Worm (Caenorhabditis elegans) whole organism, L2 larva: ENCODE measurements around the gene taf-12.

ENCODE experiments used
- F13H6.1 ChIP-seq: sonication (generic microtip); optimal IDR thresholded peaks from 2 replicates; lab custom pipeline; 2016; ENCODE audit warnings: missing genetic modification characterization, missing compliant biosample characterization
- Y55F3AM.14 ChIP-seq: fragments of 200-800 bp; sonication (Bioruptor generic); optimal IDR thresholded peaks from 2 replicates; lab custom pipeline; 2018; ENCODE audit warnings: mild to moderate bottlenecking, missing genetic modification characterization, missing compliant biosample characterization
- ZK546.5 ChIP-seq: sonication (generic microtip); optimal IDR thresholded peaks from 2 replicates; lab custom pipeline; 2017; ENCODE audit warnings: missing biosample characterization, missing genetic modification characterization
- aly-2 ChIP-seq: fragments of 150-350 bp; optimal IDR thresholded peaks from 2 replicates; lab custom pipeline; 2014; ENCODE audit warnings: missing biosample characterization, missing genetic modification characterization
- ama-1 ChIP-seq: fragments of 150-350 bp; optimal IDR thresholded peaks from 2 replicates; lab custom pipeline; 2018; ENCODE audit warnings: inconsistent platforms
- blmp-1 ChIP-seq: sonication (generic microtip); optimal IDR thresholded peaks from 2 replicates; lab custom pipeline; 2017; ENCODE audit warnings: missing genetic modification characterization, mild to moderate bottlenecking, missing compliant biosample characterization, antibody characterized with exemption, moderate library complexity; ENCODE audit not compliant: insufficient read depth
- ceh-16 ChIP-seq: fragments of 150-350 bp; optimal IDR thresholded peaks from 2 replicates; lab custom pipeline; 2014; ENCODE audit warnings: missing biosample characterization, missing genetic modification characterization
- ceh-82 ChIP-seq: fragments of 150-350 bp; optimal IDR thresholded peaks from 2 replicates; lab custom pipeline; 2014; ENCODE audit warnings: missing biosample characterization, missing genetic modification characterization
- crh-2 ChIP-seq: sonication (generic microtip); optimal IDR thresholded peaks from 2 replicates; lab custom pipeline; 2017; ENCODE audit warnings: missing biosample characterization, missing genetic modification characterization
- dmd-4 ChIP-seq: sonication (generic microtip); optimal IDR thresholded peaks from 2 replicates; lab custom pipeline; 2017; ENCODE audit warnings: missing biosample characterization, missing genetic modification characterization
- egl-27 ChIP-seq: sonication (generic microtip); optimal IDR thresholded peaks from 3 replicates; lab custom pipeline; 2017; ENCODE audit warnings: missing biosample characterization, missing genetic modification reagents, missing genetic modification characterization
- elt-1 ChIP-seq: fragments of 150-350 bp; optimal IDR thresholded peaks from 2 replicates; lab custom pipeline; 2014; ENCODE audit warnings: missing biosample characterization, missing genetic modification characterization
- elt-3 ChIP-seq: sonication (generic microtip); optimal IDR thresholded peaks from 2 replicates; lab custom pipeline; 2017; ENCODE audit warnings: missing biosample characterization, missing genetic modification characterization
- fos-1 ChIP-seq: fragments of 150-350 bp; optimal IDR thresholded peaks from 2 replicates; lab custom pipeline; 2014; ENCODE audit warnings: missing biosample characterization, missing genetic modification characterization
- gmeb-1 ChIP-seq: fragments of 150-350 bp; optimal IDR thresholded peaks from 2 replicates; lab custom pipeline; 2014; ENCODE audit warnings: missing biosample characterization, missing genetic modification characterization
- lin-11 ChIP-seq: fragments of 150-350 bp; sonication (generic microtip); optimal IDR thresholded peaks from 2 replicates; lab custom pipeline; 2014; ENCODE audit warnings: missing biosample characterization, missing genetic modification characterization, inconsistent platforms, mixed read lengths
- lin-39 ChIP-seq: fragments of 150-350 bp; optimal IDR thresholded peaks from 2 replicates; lab custom pipeline; 2014; ENCODE audit warnings: missing biosample characterization, missing genetic modification reagents, missing genetic modification characterization
- lsy-2 ChIP-seq, 2 experiments: fragments of 150-350 bp in 1 of 2; sonication (generic microtip) in 1 of 2; optimal IDR thresholded peaks; 2 replicates each; lab custom pipeline; 2014 to 2017; ENCODE audit warnings: missing biosample characterization in 2 of 2, missing genetic modification characterization in 2 of 2
- mab-5 ChIP-seq: fragments of 150-350 bp; optimal IDR thresholded peaks from 2 replicates; lab custom pipeline; 2014; ENCODE audit warnings: missing biosample characterization, missing genetic modification characterization
- mbf-1 ChIP-seq: sonication (generic microtip); optimal IDR thresholded peaks from 2 replicates; lab custom pipeline; 2017; ENCODE audit warnings: missing biosample characterization, missing genetic modification characterization
- mdl-1 ChIP-seq, 2 experiments: fragments of 150-350 bp in 1 of 2; sonication (generic microtip) in 1 of 2; optimal IDR thresholded peaks; 2 replicates each; lab custom pipeline; 2017; ENCODE audit warnings: missing biosample characterization in 2 of 2, missing genetic modification characterization in 2 of 2
- nhr-10 ChIP-seq: sonication (generic microtip); optimal IDR thresholded peaks from 2 replicates; lab custom pipeline; 2017; ENCODE audit warnings: missing biosample characterization, missing genetic modification characterization
- nhr-11 ChIP-seq: fragments of 150-350 bp; optimal IDR thresholded peaks from 2 replicates; lab custom pipeline; 2014; ENCODE audit warnings: missing biosample characterization, missing genetic modification characterization
- nhr-12 ChIP-seq: fragments of 150-350 bp; optimal IDR thresholded peaks from 2 replicates; lab custom pipeline; 2014; ENCODE audit warnings: missing biosample characterization, missing genetic modification characterization
- nhr-129 ChIP-seq: fragments of 150-350 bp; optimal IDR thresholded peaks from 2 replicates; lab custom pipeline; 2014; ENCODE audit warnings: missing biosample characterization, missing genetic modification characterization
- nhr-21 ChIP-seq: fragments of 150-350 bp; optimal IDR thresholded peaks from 2 replicates; lab custom pipeline; 2014; ENCODE audit warnings: missing biosample characterization, missing genetic modification characterization
- nhr-23 ChIP-seq: fragments of 150-350 bp; optimal IDR thresholded peaks from 2 replicates; lab custom pipeline; 2014; ENCODE audit warnings: missing biosample characterization, missing genetic modification reagents, missing genetic modification characterization
- nhr-25 ChIP-seq: fragments of 150-350 bp; sonication (generic microtip); optimal IDR thresholded peaks from 3 replicates; lab custom pipeline; 2014; ENCODE audit warnings: missing biosample characterization, missing genetic modification characterization
- nhr-6 ChIP-seq: fragments of 150-350 bp; optimal IDR thresholded peaks from 2 replicates; lab custom pipeline; 2014; ENCODE audit warnings: missing biosample characterization, missing genetic modification characterization
- nhr-77 ChIP-seq: fragments of 150-350 bp; optimal IDR thresholded peaks from 2 replicates; lab custom pipeline; 2014; ENCODE audit warnings: missing biosample characterization, missing genetic modification characterization
- peb-1 ChIP-seq: fragments of 150-350 bp; optimal IDR thresholded peaks from 2 replicates; lab custom pipeline; 2014; ENCODE audit warnings: missing biosample characterization, missing genetic modification characterization
- sem-4 ChIP-seq: fragments of 150-350 bp; optimal IDR thresholded peaks from 2 replicates; lab custom pipeline; 2014; ENCODE audit warnings: missing biosample characterization, missing genetic modification reagents, missing genetic modification characterization
- skn-1 ChIP-seq: sonication (generic microtip); optimal IDR thresholded peaks from 2 replicates; lab custom pipeline; 2017; ENCODE audit warnings: missing biosample characterization, missing genetic modification characterization
- sma-3 ChIP-seq: sonication (generic microtip); optimal IDR thresholded peaks from 2 replicates; lab custom pipeline; 2016; ENCODE audit warnings: missing genetic modification reagents, missing genetic modification characterization, missing compliant biosample characterization
- sma-9 ChIP-seq, 2 experiments: fragments of 150-350 bp in 1 of 2; sonication (generic microtip) in 1 of 2; optimal IDR thresholded peaks; 2 replicates each; lab custom pipeline; 2014 to 2016; ENCODE audit warnings: missing genetic modification characterization in 2 of 2, mild to moderate bottlenecking in 1 of 2, missing biosample characterization in 1 of 2, missing compliant biosample characterization in 1 of 2, missing genetic modification reagents in 1 of 2, moderate library complexity in 1 of 2
- snpc-4 ChIP-seq: fragments of 150-350 bp; optimal IDR thresholded peaks from 2 replicates; lab custom pipeline; 2014; ENCODE audit warnings: missing biosample characterization, missing genetic modification characterization
- unc-39 ChIP-seq: fragments of 150-350 bp; optimal IDR thresholded peaks from 2 replicates; lab custom pipeline; 2014; ENCODE audit warnings: missing biosample characterization, missing genetic modification characterization
- unc-55 ChIP-seq: fragments of 150-350 bp; sonication (generic microtip); optimal IDR thresholded peaks from 3 replicates; lab custom pipeline; 2014; ENCODE audit warnings: missing biosample characterization, missing genetic modification reagents, missing genetic modification characterization
- unc-62 ChIP-seq: fragments of 150-350 bp; optimal IDR thresholded peaks from 2 replicates; lab custom pipeline; 2014; ENCODE audit warnings: missing biosample characterization, missing genetic modification reagents, missing genetic modification characterization
- zag-1 ChIP-seq: fragments of 150-350 bp; optimal IDR thresholded peaks from 2 replicates; lab custom pipeline; 2014; ENCODE audit warnings: missing biosample characterization, missing genetic modification characterization
- ztf-1 ChIP-seq: fragments of 200-800 bp; sonication (Bioruptor generic); conservative IDR thresholded peaks from 2 replicates; pipeline ENCODE4 v1.3.6; 2022; ENCODE audit warnings: missing genetic modification characterization, missing compliant biosample characterization
- ztf-4 ChIP-seq: fragments of 150-350 bp; optimal IDR thresholded peaks from 2 replicates; lab custom pipeline; 2014; ENCODE audit warnings: missing biosample characterization, missing genetic modification characterization

taf-12 gene

DNA sequence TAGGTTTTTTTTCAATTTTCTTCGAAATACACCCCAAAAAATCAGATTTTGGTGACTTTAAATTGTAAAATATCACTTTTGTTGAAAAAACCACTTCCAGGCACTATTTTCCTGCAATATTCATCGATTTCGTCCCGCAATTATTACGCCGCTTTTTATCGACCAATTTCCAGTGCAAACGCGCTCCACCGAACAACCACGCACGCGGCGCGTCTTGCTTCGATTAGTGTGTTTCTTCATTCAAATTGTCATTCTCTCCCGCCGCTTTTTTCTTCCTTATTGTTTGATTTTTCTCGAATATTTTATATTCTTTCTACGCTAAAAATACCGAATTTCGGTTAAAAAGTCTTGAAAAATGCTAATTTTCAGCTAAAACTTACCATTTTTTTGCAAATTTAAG, 43.4 kb downstream of the taf-12 start (continued):
- peak; percentile 35 for TF ChIP-seq gmeb-1
- peak in 1 of 2 experiments; percentile 78 for TF ChIP-seq mdl-1 (tag; optimal IDR thresholded peaks at IDR 0.05; lab: Kevin White, UChicago)
- no peak for TF ChIP-seq blmp-1 (tag; lab: Kevin White, UChicago)
- TF ChIP-seq ceh-82 (tag; lab: Kevin White, UChicago), result no peak
- peak; percentile 13 for TF ChIP-seq zag-1 (tag; lab: Kevin White, UChicago)
- TF ChIP-seq ama-1 (lab: Kevin White, UChicago), result no peak
- no peak for TF ChIP-seq unc-39 (tag; lab: Kevin White, UChicago)
- TF ChIP-seq unc-55 (GFP tag; lab: Kevin White, UChicago), result peak; percentile 85
- TF ChIP-seq lin-11 (tag; lab: Kevin White, UChicago), result peak; percentile 49
- no peak for TF ChIP-seq ztf-4 (tag; lab: Kevin White, UChicago)
- peak; percentile 21 for TF ChIP-seq nhr-25 (tag; lab: Kevin White, UChicago)
- no peak for TF ChIP-seq elt-1 (tag; lab: Kevin White, UChicago)
- no peak for TF ChIP-seq nhr-77 (tag; lab: Kevin White, UChicago)
- peak; percentile 53 for TF ChIP-seq sma-3 (GFP tag; lab: Kevin White, UChicago)
- TF ChIP-seq nhr-21 (tag; lab: Kevin White, UChicago), result no peak
- TF ChIP-seq ceh-16 (tag; lab: Kevin White, UChicago), result no peak
- TF ChIP-seq snpc-4 (tag; lab: Kevin White, UChicago), result peak; percentile 3
- no peak for TF ChIP-seq egl-27 (tag; lab: Kevin White, UChicago)
- no peak for TF ChIP-seq elt-3 (tag; lab: Kevin White, UChicago)
- no peak for TF ChIP-seq ztf-1 (GFP tag; lab: Robert Waterston, UW)
- no peak for TF ChIP-seq peb-1 (tag; lab: Kevin White, UChicago)
- no peak for TF ChIP-seq nhr-6 (tag; lab: Kevin White, UChicago)
- no peak for TF ChIP-seq nhr-11 (tag; lab: Kevin White, UChicago)
- no peak for TF ChIP-seq lin-39 (tag; lab: Kevin White, UChicago)
- TF ChIP-seq lsy-2 (tag; optimal IDR thresholded peaks at IDR 0.05; lab: Kevin White, UChicago), result peak; percentile 36 to 85

DNA sequence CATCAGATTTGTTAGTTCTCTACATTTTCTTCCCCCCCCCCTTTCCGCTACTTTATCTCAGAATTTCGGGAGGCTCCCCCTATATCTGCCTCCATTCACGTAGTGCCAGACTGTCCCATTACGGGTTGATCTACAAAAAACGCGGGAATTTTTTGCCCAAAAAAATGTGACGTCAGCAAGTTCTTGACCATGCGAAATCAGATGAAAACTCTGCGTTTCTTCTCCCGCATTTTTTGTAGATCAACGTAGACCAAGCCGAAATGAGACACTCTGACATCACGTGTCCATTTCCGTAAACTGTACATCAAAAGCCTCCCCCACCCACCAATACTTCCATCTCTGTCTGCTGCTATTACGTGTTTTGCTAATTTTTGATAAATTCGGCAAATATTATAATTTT, 44.5 kb downstream of the taf-12 start:
- TF ChIP-seq nhr-25 (tag; lab: Kevin White, UChicago) (no peak), mab-5 (no peak), F13H6.1 (no peak), ztf-1 (GFP tag; lab: Robert Waterston, UW) (no peak), nhr-12 (no peak)

ce11 chrIII:11824088-11824487, 45.0 kb downstream of the taf-12 start:
- no peak for TF ChIP-seq lin-39 (tag; lab: Kevin White, UChicago)
- TF ChIP-seq ceh-82 (tag; lab: Kevin White, UChicago), result no peak
- TF ChIP-seq snpc-4 (tag; lab: Kevin White, UChicago), result no peak
- TF ChIP-seq egl-27 (tag; lab: Kevin White, UChicago), result no peak
- TF ChIP-seq ceh-16 (tag; lab: Kevin White, UChicago), result no peak
- no peak for TF ChIP-seq peb-1 (tag; lab: Kevin White, UChicago)
- no peak for TF ChIP-seq F13H6.1

DNA sequence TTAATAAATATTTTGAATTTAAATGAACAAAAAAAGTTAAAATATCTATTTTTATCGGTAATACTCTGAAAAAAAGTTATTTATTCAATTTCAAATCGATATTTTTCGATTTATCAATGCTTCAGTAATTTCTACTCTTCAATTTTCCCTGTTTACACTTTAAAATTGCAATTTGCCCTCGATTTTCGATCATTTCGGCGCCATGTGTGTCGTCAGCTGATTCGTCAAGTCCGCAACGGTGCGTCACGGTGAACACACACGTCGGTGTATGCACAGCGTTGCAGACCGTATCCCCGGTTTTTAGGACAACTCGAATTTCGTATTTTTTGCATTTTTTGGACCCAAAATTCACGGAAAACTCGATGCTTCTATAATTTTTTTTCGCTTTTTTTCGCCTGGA, 45.8 kb downstream of the taf-12 start, which contains the start of gene C18D11.3:
Gene C18D11.3, plus strand, starts transcription at position 189 of the 400 bp plus-strand sequence.
- TF ChIP-seq sem-4 (tag; lab: Kevin White, UChicago) (peak; percentile 84), mbf-1 (tag; lab: Kevin White, UChicago) (no peak), lsy-2 (tag; optimal IDR thresholded peaks at IDR 0.05; lab: Kevin White, UChicago) (peak; percentile 90 to 98), nhr-6 (tag; lab: Kevin White, UChicago) (no peak), ceh-16 (tag; lab: Kevin White, UChicago) (peak; percentile 38), nhr-12 (no peak), lin-11 (tag; lab: Kevin White, UChicago) (peak; percentile 90), blmp-1 (tag; lab: Kevin White, UChicago) (no peak), lin-39 (tag; lab: Kevin White, UChicago) (no peak), nhr-10 (tag; lab: Kevin White, UChicago) (peak; percentile 24), sma-9 (GFP tag; optimal IDR thresholded peaks at IDR 0.05; lab: Kevin White, UChicago) (peak; percentile 90), sma-9 (tag; optimal IDR thresholded peaks at IDR 0.05; lab: Kevin White, UChicago) (no peak), skn-1 (tag; lab: Kevin White, UChicago) (no peak), unc-62 (GFP tag; lab: Kevin White, UChicago) (no peak), Y55F3AM.14 (GFP tag; lab: Kevin White, UChicago) (no peak), ztf-1 (GFP tag; lab: Robert Waterston, UW) (no peak), ztf-4 (tag; lab: Kevin White, UChicago) (peak; percentile 49), mab-5 (no peak), egl-27 (tag; lab: Kevin White, UChicago) (peak; percentile 60), dmd-4 (tag; lab: Kevin White, UChicago) (no peak), unc-39 (tag; lab: Kevin White, UChicago) (no peak), sma-3 (GFP tag; lab: Kevin White, UChicago) (peak; percentile 82), ama-1 (lab: Kevin White, UChicago) (no peak), nhr-21 (tag; lab: Kevin White, UChicago) (peak; percentile 77), nhr-25 (tag; lab: Kevin White, UChicago) (peak; percentile 85), ZK546.5 (no peak), unc-55 (GFP tag; lab: Kevin White, UChicago) (peak; percentile 87), aly-2 (no peak), nhr-77 (tag; lab: Kevin White, UChicago) (no peak), elt-3 (tag; lab: Kevin White, UChicago) (no peak), zag-1 (tag; lab: Kevin White, UChicago) (peak; percentile 16), fos-1 (peak; percentile 86), ceh-82 (tag; lab: Kevin White, UChicago) (no peak), nhr-23 (no peak), crh-2 (tag; lab: Kevin White, UChicago) (peak; percentile 88), nhr-129 (peak; percentile 92)
